Worm (Caenorhabditis elegans) whole organism, L1 larva: ENCODE measurements around the gene fbxc-15.

Source experiments
- C34B4.2 ChIP-seq: sonication (generic microtip); optimal IDR thresholded peaks from 2 replicates; lab custom pipeline; 2017; ENCODE audit warnings: mild to moderate bottlenecking, missing genetic modification characterization, missing compliant biosample characterization
- F16B12.6 ChIP-seq: fragments of 150-350 bp; optimal IDR thresholded peaks from 2 replicates; lab custom pipeline; 2014; ENCODE audit warnings: missing biosample characterization, missing genetic modification characterization
- Y116A8C.19 ChIP-seq: sonication (generic microtip); optimal IDR thresholded peaks from 2 replicates; lab custom pipeline; 2016; ENCODE audit warnings: missing compliant biosample characterization, missing genetic modification characterization, borderline replicate concordance
- aha-1 ChIP-seq: fragments of 150-350 bp; optimal IDR thresholded peaks from 2 replicates; lab custom pipeline; 2014; ENCODE audit warnings: missing biosample characterization, missing genetic modification characterization
- aly-2 ChIP-seq: fragments of 150-350 bp; optimal IDR thresholded peaks from 2 replicates; lab custom pipeline; 2014; ENCODE audit warnings: missing biosample characterization, missing genetic modification characterization
- ama-1 ChIP-seq: fragments of 150-350 bp; optimal IDR thresholded peaks from 2 replicates; lab custom pipeline; 2014
- ceh-63 ChIP-seq: fragments of 200-800 bp; sonication (Bioruptor generic); optimal IDR thresholded peaks from 2 replicates; lab custom pipeline; 2018; ENCODE audit warnings: mild to moderate bottlenecking, missing genetic modification characterization, missing compliant biosample characterization
- ceh-82 ChIP-seq, 3 experiments: fragments of 150-350 bp in 1 of 3; sonication (generic microtip) in 2 of 3; optimal IDR thresholded peaks; 2 replicates each; lab custom pipeline; 2014 to 2017; ENCODE audit warnings: missing biosample characterization in 3 of 3, missing genetic modification characterization in 3 of 3
- dpl-1 ChIP-seq, 3 experiments: fragments of 150-350 bp in 2 of 3; sonication (generic microtip) in 1 of 3; optimal IDR thresholded peaks; 2 replicates each; lab custom pipeline; 2014 to 2017; ENCODE audit warnings: missing biosample characterization in 3 of 3, missing genetic modification characterization in 3 of 3, missing genetic modification reagents in 3 of 3
- dsc-1 ChIP-seq: sonication (generic microtip); optimal IDR thresholded peaks from 2 replicates; lab custom pipeline; 2016; ENCODE audit warnings: mild to moderate bottlenecking, missing genetic modification characterization, missing compliant biosample characterization
- efl-3 ChIP-seq: fragments of 200-800 bp; sonication (Bioruptor generic); optimal IDR thresholded peaks from 2 replicates; lab custom pipeline; 2018; ENCODE audit warnings: mild to moderate bottlenecking, missing genetic modification characterization, missing compliant biosample characterization
- egl-27 ChIP-seq, 2 experiments: fragments of 150-350 bp in 1 of 2; sonication (generic microtip); optimal IDR thresholded peaks; 3 replicates each; lab custom pipeline; 2017 to 2018; ENCODE audit warnings: missing biosample characterization in 2 of 2, missing genetic modification characterization in 2 of 2, missing genetic modification reagents in 2 of 2
- elt-2 ChIP-seq: sonication (generic microtip); optimal IDR thresholded peaks from 2 replicates; lab custom pipeline; 2016; ENCODE audit warnings: missing genetic modification characterization, mild to moderate bottlenecking, inconsistent platforms, missing compliant biosample characterization, missing genetic modification reagents
- fkh-10 ChIP-seq: sonication (generic microtip); optimal IDR thresholded peaks from 2 replicates; lab custom pipeline; 2017; ENCODE audit warnings: missing biosample characterization, missing genetic modification reagents, missing genetic modification characterization
- fkh-4 ChIP-seq: sonication (generic microtip); optimal IDR thresholded peaks from 2 replicates; lab custom pipeline; 2016; ENCODE audit warnings: missing compliant biosample characterization, missing genetic modification characterization, borderline replicate concordance
- fkh-8 ChIP-seq: sonication (generic microtip); optimal IDR thresholded peaks from 2 replicates; lab custom pipeline; 2016; ENCODE audit warnings: mild to moderate bottlenecking, missing genetic modification characterization, missing compliant biosample characterization
- hlh-17 ChIP-seq: fragments of 200-800 bp; sonication (Bioruptor generic); optimal IDR thresholded peaks from 2 replicates; lab custom pipeline; 2018; ENCODE audit warnings: missing genetic modification characterization, mild to moderate bottlenecking, missing compliant biosample characterization, moderate library complexity, borderline replicate concordance
- hpl-2 ChIP-seq: fragments of 150-350 bp; optimal IDR thresholded peaks from 2 replicates; lab custom pipeline; 2014; ENCODE audit warnings: missing biosample characterization, missing genetic modification reagents, missing genetic modification characterization
- irx-1 ChIP-seq: sonication (generic microtip); optimal IDR thresholded peaks from 2 replicates; lab custom pipeline; 2016; ENCODE audit warnings: missing genetic modification characterization, missing compliant biosample characterization
- isw-1 ChIP-seq: fragments of 200-800 bp; sonication (Bioruptor generic); IDR thresholded peaks from 2 replicates; pipeline ENCODE4 v1.3.6; 2022; ENCODE audit warnings: missing genetic modification characterization, missing compliant biosample characterization
- lin-14 ChIP-seq: fragments of 200-800 bp; sonication (Bioruptor generic); optimal IDR thresholded peaks from 2 replicates; lab custom pipeline; 2018; ENCODE audit warnings: mild to moderate bottlenecking, missing genetic modification characterization, moderate library complexity, missing compliant biosample characterization
- lin-15B ChIP-seq: fragments of 150-350 bp; sonication (generic microtip); optimal IDR thresholded peaks from 3 replicates; lab custom pipeline; 2014; ENCODE audit warnings: missing biosample characterization, missing genetic modification characterization
- lin-35 ChIP-seq, 2 experiments: fragments of 150-350 bp; optimal IDR thresholded peaks; 2 replicates each; lab custom pipeline; 2014; ENCODE audit warnings: missing biosample characterization in 2 of 2, missing genetic modification characterization in 2 of 2, missing genetic modification reagents in 2 of 2
- lin-39 ChIP-seq: fragments of 150-350 bp; optimal IDR thresholded peaks from 2 replicates; lab custom pipeline; 2014; ENCODE audit warnings: missing biosample characterization, missing genetic modification reagents, missing genetic modification characterization
- lir-3 ChIP-seq: sonication (generic microtip); optimal IDR thresholded peaks from 2 replicates; lab custom pipeline; 2016; ENCODE audit warnings: mild to moderate bottlenecking, missing genetic modification characterization, moderate library complexity, missing compliant biosample characterization; ENCODE audit not compliant: poor library complexity
- mdl-1 ChIP-seq, 2 experiments: fragments of 150-350 bp; optimal IDR thresholded peaks; 2 replicates each; lab custom pipeline; 2014 to 2017; ENCODE audit warnings: missing biosample characterization in 2 of 2, missing genetic modification characterization in 2 of 2, inconsistent platforms in 1 of 2
- mef-2 ChIP-seq: fragments of 150-350 bp; optimal IDR thresholded peaks from 2 replicates; lab custom pipeline; 2014; ENCODE audit warnings: missing biosample characterization, missing genetic modification characterization
- mep-1 ChIP-seq: fragments of 150-350 bp; optimal IDR thresholded peaks from 2 replicates; lab custom pipeline; 2014; ENCODE audit warnings: missing biosample characterization, missing genetic modification characterization
- nhr-19 ChIP-seq: fragments of 200-800 bp; sonication (Bioruptor generic); conservative IDR thresholded peaks from 2 replicates; pipeline ENCODE4 v1.3.6; 2022; ENCODE audit warnings: missing genetic modification characterization, missing compliant biosample characterization
- nhr-237 ChIP-seq: fragments of 150-350 bp; optimal IDR thresholded peaks from 2 replicates; lab custom pipeline; 2014; ENCODE audit warnings: missing biosample characterization, missing genetic modification characterization
- nhr-47 ChIP-seq: sonication (generic microtip); optimal IDR thresholded peaks from 2 replicates; lab custom pipeline; 2016; ENCODE audit warnings: mild to moderate bottlenecking, missing genetic modification characterization, moderate library complexity, missing compliant biosample characterization
- nhr-71 ChIP-seq: sonication (generic microtip); optimal IDR thresholded peaks from 2 replicates; lab custom pipeline; 2016; ENCODE audit warnings: mild to moderate bottlenecking, missing genetic modification characterization, moderate library complexity, missing compliant biosample characterization
- nhr-84 ChIP-seq: sonication (generic microtip); optimal IDR thresholded peaks from 2 replicates; lab custom pipeline; 2017; ENCODE audit warnings: missing biosample characterization, missing genetic modification characterization
- nhr-85 ChIP-seq: sonication (generic microtip); peaks from one replicate; lab custom pipeline; 2016; ENCODE audit warnings: missing genetic modification characterization, inconsistent platforms, missing compliant biosample characterization
- pqm-1 ChIP-seq: sonication (generic microtip); optimal IDR thresholded peaks from 3 replicates; lab custom pipeline; 2017; ENCODE audit warnings: missing biosample characterization, missing genetic modification characterization
- rnt-1 ChIP-seq: sonication (generic microtip); optimal IDR thresholded peaks from 2 replicates; lab custom pipeline; 2016; ENCODE audit warnings: mild to moderate bottlenecking, missing genetic modification characterization, moderate library complexity, missing compliant biosample characterization
- skn-1 ChIP-seq: fragments of 150-350 bp; optimal IDR thresholded peaks from 2 replicates; lab custom pipeline; 2014; ENCODE audit warnings: missing biosample characterization, missing genetic modification characterization
- snu-23 ChIP-seq: sonication (generic microtip); optimal IDR thresholded peaks from 2 replicates; lab custom pipeline; 2016; ENCODE audit warnings: missing genetic modification characterization, missing compliant biosample characterization
- sox-4 ChIP-seq: sonication (generic microtip); optimal IDR thresholded peaks from 2 replicates; lab custom pipeline; 2016; ENCODE audit warnings: missing genetic modification characterization, missing compliant biosample characterization
- sup-37 ChIP-seq: fragments of 200-800 bp; sonication (Bioruptor generic); optimal IDR thresholded peaks from 2 replicates; lab custom pipeline; 2018; ENCODE audit warnings: mild to moderate bottlenecking, missing genetic modification characterization, missing compliant biosample characterization
- tbx-2 ChIP-seq: sonication (generic microtip); optimal IDR thresholded peaks from 2 replicates; lab custom pipeline; 2016; ENCODE audit warnings: missing genetic modification characterization, missing compliant biosample characterization
- tlp-1 ChIP-seq: fragments of 150-350 bp; optimal IDR thresholded peaks from 2 replicates; lab custom pipeline; 2014; ENCODE audit warnings: missing biosample characterization, missing genetic modification characterization
- unc-30 ChIP-seq: sonication (generic microtip); optimal IDR thresholded peaks from 2 replicates; lab custom pipeline; 2017; ENCODE audit warnings: missing biosample characterization, missing genetic modification characterization
- unc-86 ChIP-seq: sonication (generic microtip); optimal IDR thresholded peaks from 2 replicates; lab custom pipeline; 2016; ENCODE audit warnings: missing genetic modification characterization, missing compliant biosample characterization
- unc-98 ChIP-seq: fragments of 200-800 bp; sonication (Bioruptor generic); IDR thresholded peaks from 2 replicates; pipeline ENCODE4 v1.3.6; 2022; ENCODE audit warnings: missing genetic modification characterization, missing compliant biosample characterization

The fbxc-15 gene

ce11 chrII:940779-941178 is 38.4 kb upstream of the fbxc-15 start, which contains the start of gene fbxc-36 (continued):
- peak in 1 of 2 experiments; percentile 5 for TF ChIP-seq mdl-1 (tag; optimal IDR thresholded peaks at IDR 0.05; lab: Kevin White, UChicago)
- no peak for TF ChIP-seq nhr-84 (tag; lab: Kevin White, UChicago)
- no peak for TF ChIP-seq unc-98 (GFP tag; lab: Robert Waterston, UW)
- TF ChIP-seq tbx-2: no peak
- peak in 1 of 2 experiments; percentile 42 for TF ChIP-seq lin-35 (GFP tag; optimal IDR thresholded peaks at IDR 0.05; lab: Kevin White, UChicago)
- TF ChIP-seq pqm-1: no peak

- no peak for TF ChIP-seq rnt-1 (tag; lab: Kevin White, UChicago)
- TF ChIP-seq aly-2 (tag; lab: Kevin White, UChicago): no peak
- no peak for TF ChIP-seq hpl-2 (GFP tag; lab: Kevin White, UChicago)
- no peak for TF ChIP-seq nhr-71 (tag; lab: Kevin White, UChicago)
- no peak for TF ChIP-seq lin-15B (tag; lab: Kevin White, UChicago)
- no peak for TF ChIP-seq aha-1 (tag; lab: Kevin White, UChicago)
- TF ChIP-seq pqm-1: peak; percentile 15
- no peak for TF ChIP-seq nhr-85 (tag; lab: Kevin White, UChicago)
- TF ChIP-seq Y116A8C.19 (tag; lab: Kevin White, UChicago): no peak
- peak; percentile 94 for TF ChIP-seq elt-2 (tag; lab: Kevin White, UChicago)
- TF ChIP-seq hlh-17: no peak
- peak in 1 of 2 experiments; percentile 20 for TF ChIP-seq lin-35 (GFP tag; optimal IDR thresholded peaks at IDR 0.05; lab: Kevin White, UChicago)
- no peak for TF ChIP-seq nhr-84 (tag; lab: Kevin White, UChicago)
- no peak for TF ChIP-seq ama-1 (lab: Kevin White, UChicago)
- no peak for TF ChIP-seq lin-39
- TF ChIP-seq F16B12.6 (tag; lab: Kevin White, UChicago): no peak
Measured at ce11 chrII:943773-944172, 35.5 kb upstream of the fbxc-15 start, which contains the start of gene clec-43. clec-43 (plus strand) TSS chrII:944066.

- TF ChIP-seq efl-3 (no peak), nhr-47 (tag; lab: Kevin White, UChicago) (no peak), sox-4 (no peak), C34B4.2 (tag; lab: Kevin White, UChicago) (no peak)
Measured at ce11 chrII:948091-948490, 31.1 kb upstream of the fbxc-15 start, which contains the start of gene fbxc-32. fbxc-32 (minus strand) TSS chrII:948191.

- no peak for TF ChIP-seq mef-2 (tag; lab: Kevin White, UChicago)
- no peak for TF ChIP-seq Y116A8C.19 (tag; lab: Kevin White, UChicago)
- TF ChIP-seq fkh-4: no peak
- TF ChIP-seq nhr-84 (tag; lab: Kevin White, UChicago): no peak
- no peak for TF ChIP-seq lir-3 (tag; lab: Kevin White, UChicago)
- TF ChIP-seq ceh-63 (GFP tag; lab: Kevin White, UChicago): no peak
- TF ChIP-seq unc-30 (tag; lab: Kevin White, UChicago): no peak
- no peak for TF ChIP-seq nhr-19 (GFP tag; lab: Robert Waterston, UW)
- TF ChIP-seq lin-35 (GFP tag; optimal IDR thresholded peaks at IDR 0.05; lab: Kevin White, UChicago): peak in 1 of 2 experiments; percentile 2
- TF ChIP-seq fkh-10 (GFP tag; lab: Kevin White, UChicago): no peak
- no peak for TF ChIP-seq skn-1
- no peak for TF ChIP-seq aly-2 (tag; lab: Kevin White, UChicago)
- no peak for TF ChIP-seq snu-23 (GFP tag; lab: Kevin White, UChicago)
- no peak for TF ChIP-seq tlp-1 (tag; lab: Kevin White, UChicago)
- TF ChIP-seq isw-1 (GFP tag; lab: Robert Waterston, UW): peak; percentile 19; the same call in 1 of the 2 replicates
- peak in 2 of 3 experiments; percentile 19 to 45 for TF ChIP-seq ceh-82 (tag; optimal IDR thresholded peaks at IDR 0.05; lab: Kevin White, UChicago)
- no peak for TF ChIP-seq nhr-237 (tag; lab: Kevin White, UChicago)
- TF ChIP-seq sup-37: no peak
- TF ChIP-seq aha-1 (tag; lab: Kevin White, UChicago): no peak
- TF ChIP-seq nhr-47 (tag; lab: Kevin White, UChicago): no peak
- no peak for TF ChIP-seq nhr-85 (tag; lab: Kevin White, UChicago)
- no peak for TF ChIP-seq dsc-1 (tag; lab: Kevin White, UChicago)
- TF ChIP-seq hpl-2 (GFP tag; lab: Kevin White, UChicago): no peak
- TF ChIP-seq dpl-1 (GFP tag; optimal IDR thresholded peaks at IDR 0.05; lab: Kevin White, UChicago): peak in 1 of 3 experiments; percentile 17
- TF ChIP-seq lin-14 (GFP tag; lab: Kevin White, UChicago): peak; percentile 56
- peak; percentile 21 for TF ChIP-seq unc-86 (tag; lab: Kevin White, UChicago)
- no peak for TF ChIP-seq mep-1 (tag; lab: Kevin White, UChicago)
- no peak for TF ChIP-seq egl-27 (tag; optimal IDR thresholded peaks at IDR 0.05; lab: Kevin White, UChicago)
- no peak for TF ChIP-seq efl-3
- peak; percentile 52 for TF ChIP-seq fkh-8 (tag; lab: Kevin White, UChicago)
- no peak for TF ChIP-seq irx-1 (tag; lab: Kevin White, UChicago)
- no peak for TF ChIP-seq pqm-1
Measured at ce11 chrII:950374-950773, 28.8 kb upstream of the fbxc-15 start.
